Worm (Caenorhabditis elegans) whole organism, late embryonic: Measurements from ENCODE around the gene ced-6.

Experiments used
- F13H6.1 ChIP-seq: sonication (generic microtip); optimal IDR thresholded peaks from 2 replicates; lab custom pipeline; 2016; ENCODE audit warnings: missing genetic modification characterization, missing compliant biosample characterization
- K09A11.1 ChIP-seq: sonication (generic microtip); optimal IDR thresholded peaks from 2 replicates; lab custom pipeline; 2017; ENCODE audit warnings: antibody characterized with exemption, mild to moderate bottlenecking, missing genetic modification characterization, missing compliant biosample characterization; ENCODE audit not compliant: insufficient read depth
- Y22D7AL.16 ChIP-seq: sonication (generic microtip); optimal IDR thresholded peaks from 2 replicates; lab custom pipeline; 2016; ENCODE audit warnings: missing genetic modification characterization, missing compliant biosample characterization
- ceh-14 ChIP-seq: sonication (generic microtip); optimal IDR thresholded peaks from 2 replicates; lab custom pipeline; 2016; ENCODE audit warnings: missing genotype, missing genetic modification characterization, missing compliant biosample characterization
- ceh-18 ChIP-seq: sonication (generic microtip); optimal IDR thresholded peaks from 2 replicates; lab custom pipeline; 2016; ENCODE audit warnings: missing genetic modification characterization, missing compliant biosample characterization
- ceh-22 ChIP-seq: sonication (generic microtip); optimal IDR thresholded peaks from 2 replicates; lab custom pipeline; 2017; ENCODE audit warnings: missing biosample characterization, missing genetic modification characterization
- ceh-24 ChIP-seq: sonication (generic microtip); optimal IDR thresholded peaks from 2 replicates; lab custom pipeline; 2016; ENCODE audit warnings: mild to moderate bottlenecking, missing genetic modification characterization, missing compliant biosample characterization
- ceh-31 ChIP-seq: sonication (generic microtip); optimal IDR thresholded peaks from 2 replicates; lab custom pipeline; 2016; ENCODE audit warnings: missing genetic modification characterization, missing compliant biosample characterization
- ceh-34 ChIP-seq: sonication (generic microtip); optimal IDR thresholded peaks from 2 replicates; lab custom pipeline; 2016; ENCODE audit warnings: mild to moderate bottlenecking, missing genetic modification characterization, missing compliant biosample characterization
- ceh-48 ChIP-seq: sonication (generic microtip); optimal IDR thresholded peaks from 2 replicates; lab custom pipeline; 2016; ENCODE audit warnings: missing genetic modification characterization, inconsistent platforms, missing compliant biosample characterization
- ceh-9 ChIP-seq: sonication (generic microtip); optimal IDR thresholded peaks from 2 replicates; lab custom pipeline; 2016; ENCODE audit warnings: mild to moderate bottlenecking, missing genetic modification characterization, inconsistent platforms, missing compliant biosample characterization
- dmd-4 ChIP-seq: sonication (generic microtip); optimal IDR thresholded peaks from 2 replicates; lab custom pipeline; 2016; ENCODE audit warnings: borderline replicate concordance, missing genetic modification characterization, missing compliant biosample characterization
- elt-2 ChIP-seq: sonication (generic microtip); optimal IDR thresholded peaks from 2 replicates; lab custom pipeline; 2016; ENCODE audit warnings: missing genetic modification reagents, missing genetic modification characterization, missing compliant biosample characterization
- elt-4 ChIP-seq: sonication (generic microtip); optimal IDR thresholded peaks from 2 replicates; lab custom pipeline; 2016; ENCODE audit warnings: missing genetic modification characterization, missing compliant biosample characterization
- eyg-1 ChIP-seq: sonication (generic microtip); optimal IDR thresholded peaks from 2 replicates; lab custom pipeline; 2016; ENCODE audit warnings: missing genotype, missing genetic modification characterization, missing compliant biosample characterization
- gmeb-2 ChIP-seq: sonication (generic microtip); optimal IDR thresholded peaks from 2 replicates; lab custom pipeline; 2016; ENCODE audit warnings: missing genetic modification characterization, inconsistent platforms, missing compliant biosample characterization
- hlh-30 ChIP-seq: sonication (generic microtip); optimal IDR thresholded peaks from 2 replicates; lab custom pipeline; 2017; ENCODE audit warnings: antibody characterized with exemption, missing genetic modification characterization, missing compliant biosample characterization; ENCODE audit not compliant: insufficient read depth
- madf-2 ChIP-seq: sonication (generic microtip); optimal IDR thresholded peaks from 2 replicates; lab custom pipeline; 2017; ENCODE audit warnings: missing genetic modification characterization, missing compliant biosample characterization
- mec-3 ChIP-seq: sonication (generic microtip); optimal IDR thresholded peaks from 2 replicates; lab custom pipeline; 2016; ENCODE audit warnings: borderline replicate concordance, missing genetic modification characterization, missing compliant biosample characterization
- npax-4 ChIP-seq: sonication (generic microtip); optimal IDR thresholded peaks from 2 replicates; lab custom pipeline; 2016; ENCODE audit warnings: missing genetic modification characterization, missing compliant biosample characterization
- odd-2 ChIP-seq: sonication (generic microtip); optimal IDR thresholded peaks from 2 replicates; lab custom pipeline; 2017; ENCODE audit warnings: antibody characterized with exemption, mild to moderate bottlenecking, missing genetic modification characterization, missing compliant biosample characterization
- pha-2 ChIP-seq: sonication (generic microtip); optimal IDR thresholded peaks from 2 replicates; lab custom pipeline; 2017; ENCODE audit warnings: mild to moderate bottlenecking, missing genetic modification characterization, missing compliant biosample characterization
- pha-4 ChIP-seq: fragments of 150-350 bp; optimal IDR thresholded peaks from 2 replicates; lab custom pipeline; 2018; ENCODE audit warnings: missing biosample characterization, missing genetic modification reagents, missing genetic modification characterization
- pros-1 ChIP-seq: fragments of 150-350 bp; optimal IDR thresholded peaks from 2 replicates; lab custom pipeline; 2014; ENCODE audit warnings: missing biosample characterization, missing genetic modification reagents, missing genetic modification characterization
- rnt-1 ChIP-seq: sonication (generic microtip); optimal IDR thresholded peaks from 2 replicates; lab custom pipeline; 2016; ENCODE audit warnings: missing genetic modification characterization, missing compliant biosample characterization
- sox-2 ChIP-seq: fragments of 200-800 bp; sonication (Bioruptor generic); IDR thresholded peaks from 2 replicates; pipeline ENCODE4 v1.3.6; 2022; ENCODE audit warnings: missing genetic modification reagents, missing genetic modification characterization, missing compliant biosample characterization
- syd-9 ChIP-seq: sonication (generic microtip); optimal IDR thresholded peaks from 2 replicates; lab custom pipeline; 2016; ENCODE audit warnings: mild to moderate bottlenecking, missing genetic modification characterization, moderate library complexity, missing compliant biosample characterization
- tbx-7 ChIP-seq: sonication (generic microtip); optimal IDR thresholded peaks from 2 replicates; lab custom pipeline; 2016; ENCODE audit warnings: missing genotype, missing genetic modification characterization, missing compliant biosample characterization
- unc-3 ChIP-seq, 2 experiments: fragments of 200-800 bp in 1 of 2; sonication (Bioruptor generic) in 1 of 2; sonication (generic microtip) in 1 of 2; conservative IDR thresholded peaks in 1 of 2; optimal IDR thresholded peaks in 1 of 2; 2 replicates each; pipeline versions ENCODE4 v1.3.6 to Lab custom; 2016 to 2022; ENCODE audit warnings: missing compliant biosample characterization in 2 of 2, missing genetic modification characterization in 2 of 2, missing genetic modification reagents in 1 of 2
- unc-55 ChIP-seq: sonication (generic microtip); optimal IDR thresholded peaks from 2 replicates; lab custom pipeline; 2017; ENCODE audit warnings: missing biosample characterization, missing genetic modification reagents, missing genetic modification characterization
- unc-86 ChIP-seq: sonication (generic microtip); optimal IDR thresholded peaks from 2 replicates; lab custom pipeline; 2016; ENCODE audit warnings: missing genetic modification characterization, missing compliant biosample characterization
- zip-5 ChIP-seq: sonication (generic microtip); optimal IDR thresholded peaks from 2 replicates; lab custom pipeline; 2016; ENCODE audit warnings: missing genetic modification characterization, missing compliant biosample characterization
- ztf-16 ChIP-seq: sonication (generic microtip); optimal IDR thresholded peaks from 2 replicates; lab custom pipeline; 2017; ENCODE audit warnings: missing genetic modification characterization, missing compliant biosample characterization

The ced-6 gene

DNA sequence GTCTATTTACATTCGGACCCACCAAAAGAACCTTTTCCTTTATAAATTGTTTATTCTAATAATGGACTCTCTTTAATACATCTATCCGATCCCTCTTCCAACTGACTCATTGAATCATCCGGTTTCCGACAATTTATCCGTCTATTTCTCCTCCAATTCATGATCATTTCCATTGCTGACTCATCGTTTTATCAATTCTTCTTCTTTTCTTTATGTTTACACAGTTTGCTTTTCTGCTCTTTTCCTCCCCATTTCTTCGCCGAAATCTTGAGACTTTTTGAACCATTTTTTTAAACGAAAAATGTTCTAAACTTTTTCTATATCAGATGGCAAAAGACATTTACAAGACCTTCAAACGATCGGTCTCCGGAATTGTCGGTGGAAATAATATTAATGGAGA lies at the start of gene ced-6:
TSS of gene ced-6 (plus strand) at position 327 of the 400 bp plus-strand sequence.
- no peak for TF ChIP-seq Y22D7AL.16 (tag; lab: Kevin White, UChicago)
- no peak for TF ChIP-seq hlh-30 (tag; lab: Kevin White, UChicago)
- no peak for TF ChIP-seq ceh-31 (tag; lab: Kevin White, UChicago)
- TF ChIP-seq ceh-34 (tag; lab: Kevin White, UChicago), result no peak
- no peak for TF ChIP-seq F13H6.1
- TF ChIP-seq pha-4 (tag; lab: Kevin White, UChicago), result no peak
- no peak for TF ChIP-seq tbx-7
- no peak for TF ChIP-seq ceh-9 (tag; lab: Kevin White, UChicago)
- TF ChIP-seq pha-2 (tag; lab: Kevin White, UChicago), result no peak
- no peak for TF ChIP-seq unc-86
- TF ChIP-seq dmd-4, result no peak
- no peak for TF ChIP-seq rnt-1 (tag; lab: Kevin White, UChicago)
- TF ChIP-seq elt-2 (tag; lab: Kevin White, UChicago), result no peak

DNA sequence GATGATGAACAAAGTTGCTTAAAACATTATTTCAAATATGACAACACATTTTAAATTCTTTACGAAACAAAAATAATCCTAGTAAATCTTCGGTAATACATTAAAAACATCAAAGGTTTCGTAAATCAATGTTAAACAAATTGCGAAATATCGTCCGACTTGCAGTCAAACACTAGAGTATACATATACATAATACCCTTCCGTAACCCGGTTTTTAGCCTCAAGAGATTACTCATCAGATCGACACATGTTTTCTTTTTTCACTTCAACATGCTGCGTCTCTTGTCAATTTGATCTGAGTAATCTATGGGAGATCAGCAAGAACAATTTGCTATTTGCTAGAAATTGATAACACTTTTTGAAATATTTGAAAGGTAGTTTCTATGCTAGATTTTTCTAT lies 49.3 kb upstream of the ced-6 start:
- TF ChIP-seq npax-4 (tag; lab: Kevin White, UChicago) (no peak), pha-4 (tag; lab: Kevin White, UChicago) (no peak)

DNA sequence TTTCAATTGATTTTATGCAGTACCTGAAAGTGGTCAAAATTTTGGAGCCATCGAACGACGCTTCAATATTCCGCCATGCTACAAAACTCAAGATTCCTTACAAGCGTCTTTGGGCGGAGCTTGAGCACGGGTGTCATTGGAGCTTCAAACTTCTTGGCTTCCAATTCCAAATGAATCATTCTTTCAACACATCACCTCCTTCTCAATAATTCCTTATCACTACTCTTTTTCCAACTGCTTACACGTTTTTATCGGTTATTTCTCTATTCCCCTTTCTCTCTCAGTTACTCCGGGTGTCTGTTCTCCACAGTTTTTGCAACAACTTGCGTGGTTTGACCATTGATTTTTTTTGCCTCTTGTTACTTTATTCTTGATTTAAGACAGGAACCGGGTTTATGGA lies 48.8 kb upstream of the ced-6 start, which contains the start of gene F09F7.5:
TSS of gene F09F7.5 (plus strand) at position 258 of the 400 bp plus-strand sequence.
- TF ChIP-seq ceh-48 (tag; lab: Kevin White, UChicago) (no peak), elt-2 (tag; lab: Kevin White, UChicago) (peak; percentile 26)

DNA sequence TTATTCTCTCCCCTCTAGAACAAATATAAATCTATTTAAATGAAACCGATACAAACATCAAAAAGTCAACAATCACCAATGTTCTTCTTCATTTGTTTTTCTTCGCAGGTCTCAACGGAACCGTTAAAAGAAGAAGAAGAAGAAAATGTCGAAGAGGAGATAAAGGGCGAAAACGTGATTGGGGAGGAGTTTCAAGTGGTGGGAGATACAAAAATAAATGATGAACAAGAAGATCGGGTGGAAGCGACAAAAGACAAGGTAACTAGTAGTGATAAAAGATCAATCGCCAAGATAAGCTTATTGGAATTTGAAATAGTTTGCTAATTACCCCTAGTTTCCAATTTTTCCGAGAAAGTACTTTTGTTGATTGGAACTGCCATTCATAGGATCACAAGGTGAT lies 45.4 kb upstream of the ced-6 start:
- TF ChIP-seq sox-2 (GFP tag; lab: Robert Waterston, UW) (no peak), elt-4 (tag; lab: Kevin White, UChicago) (no peak), gmeb-2 (tag; lab: Kevin White, UChicago) (no peak), ceh-24 (tag; lab: Kevin White, UChicago) (no peak)

DNA sequence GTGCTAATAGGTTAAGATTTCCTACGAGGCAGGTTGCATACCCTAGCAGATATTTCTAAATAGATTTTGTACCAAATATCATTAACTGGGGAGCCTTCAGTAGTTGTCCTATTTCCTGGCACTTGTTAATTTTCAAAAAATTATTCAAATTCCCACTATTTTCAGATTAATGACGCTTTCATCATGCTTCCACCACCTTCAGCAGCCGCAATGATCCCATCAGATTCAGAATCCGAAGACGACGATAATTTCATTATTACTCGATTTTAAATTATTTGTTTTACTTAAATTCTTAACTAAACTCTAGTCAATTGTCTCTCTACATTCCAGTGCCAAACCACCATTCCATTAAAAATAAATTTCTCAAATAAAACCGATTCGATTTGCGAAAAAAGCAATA lies 44.7 kb upstream of the ced-6 start:
- TF ChIP-seq unc-55 (GFP tag; lab: Kevin White, UChicago) (no peak), unc-3 (GFP tag; conservative IDR thresholded peaks at IDR 0.05; lab: Robert Waterston, UW) (no peak), unc-3 (tag; optimal IDR thresholded peaks at IDR 0.05; lab: Kevin White, UChicago) (no peak), elt-2 (tag; lab: Kevin White, UChicago) (no peak), madf-2 (no peak), syd-9 (tag; lab: Kevin White, UChicago) (no peak), ceh-22 (tag; lab: Kevin White, UChicago) (no peak), eyg-1 (tag; lab: Kevin White, UChicago) (no peak), hlh-30 (tag; lab: Kevin White, UChicago) (no peak), zip-5 (no peak)

DNA sequence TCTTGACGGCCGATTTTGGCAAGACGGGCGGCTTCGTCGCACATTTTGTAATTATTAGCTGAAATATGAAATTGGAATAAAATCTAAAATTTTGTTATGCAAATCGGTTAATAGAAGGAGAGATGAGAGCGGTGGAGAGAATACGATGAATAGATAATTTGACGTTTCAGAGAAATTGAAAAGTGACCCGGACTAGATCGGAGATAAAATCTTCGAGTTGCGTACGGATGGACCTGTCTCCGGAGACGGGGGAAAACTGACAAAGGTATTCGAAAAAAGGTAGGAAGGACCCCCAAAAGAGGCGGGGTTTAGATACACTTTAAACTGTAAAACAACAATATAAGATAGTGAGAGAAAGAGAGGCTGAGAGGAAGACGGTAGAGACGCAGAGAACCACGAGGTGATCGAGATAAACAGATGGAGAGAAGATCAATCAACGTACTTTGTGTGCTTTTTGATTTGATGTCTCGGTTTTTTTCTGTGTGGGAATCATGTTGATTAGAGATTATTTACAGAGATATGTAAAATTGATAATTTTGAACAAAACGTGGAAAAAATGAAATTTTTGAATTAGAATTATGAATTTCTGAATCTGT lies 43.4 kb upstream of the ced-6 start, which contains the start of gene F09F7.6:
TSS of gene F09F7.6 (minus strand) at position 64 of the 596 bp plus-strand sequence.
- peak; percentile 56 for TF ChIP-seq ceh-18 (tag; lab: Kevin White, UChicago)
- TF ChIP-seq K09A11.1, result no peak
- peak; percentile 31 for TF ChIP-seq hlh-30 (tag; lab: Kevin White, UChicago)
- no peak for TF ChIP-seq ceh-14
- no peak for TF ChIP-seq mec-3 (tag; lab: Kevin White, UChicago)
- TF ChIP-seq pha-4 (tag; lab: Kevin White, UChicago), result no peak
- TF ChIP-seq unc-55 (GFP tag; lab: Kevin White, UChicago), result peak; percentile 7
- no peak for TF ChIP-seq ceh-9 (tag; lab: Kevin White, UChicago)
- no peak for TF ChIP-seq pros-1 (tag; lab: Kevin White, UChicago)
- no peak for TF ChIP-seq ceh-34 (tag; lab: Kevin White, UChicago)
- no peak for TF ChIP-seq rnt-1 (tag; lab: Kevin White, UChicago)
- no peak for TF ChIP-seq ztf-16
- TF ChIP-seq odd-2, result no peak
